Worm (Caenorhabditis elegans): ENCODE data around the gene ndub-8.

DNA sequence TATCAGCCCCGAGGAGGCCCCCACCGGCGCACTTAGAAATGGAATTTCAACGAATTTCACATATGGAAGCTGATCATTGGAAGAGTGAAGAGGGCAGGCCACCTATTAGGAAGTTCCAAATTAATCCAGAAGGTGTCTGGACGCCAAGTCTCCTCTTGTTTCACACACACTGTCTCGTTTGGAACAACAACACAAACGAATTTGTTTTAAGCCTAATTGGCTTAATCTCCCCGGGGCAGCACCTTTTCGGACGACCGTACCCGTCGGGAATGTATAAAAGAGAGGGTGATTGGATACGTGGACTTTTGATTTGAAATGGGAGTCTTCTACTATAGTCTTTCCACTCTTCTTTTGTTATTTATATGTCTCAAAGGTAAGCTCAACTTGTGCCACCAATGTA, 43.4 kb downstream of the ndub-8 start, which contains the start of gene mltn-3:
- TF ChIP-seq ZK546.5 (tag; optimal IDR thresholded peaks at IDR 0.05) (no peak), fos-1 (tag; optimal IDR thresholded peaks at IDR 0.05) (no peak), snpc-4 (tag; optimal IDR thresholded peaks at IDR 0.05) (no peak), Y105C5A.15 (GFP tag; IDR thresholded peaks at IDR 0.05) (no peak), lin-39 (tag; optimal IDR thresholded peaks at IDR 0.05) (no peak), ceh-82 (tag; optimal IDR thresholded peaks at IDR 0.05) (no peak), pha-4 (GFP tag; IDR thresholded peaks at IDR 0.05) (no peak), pha-4 (tag; optimal IDR thresholded peaks at IDR 0.05) (no peak), daf-8 (GFP tag; IDR thresholded peaks at IDR 0.05) (no peak), dpl-1 (GFP tag; optimal IDR thresholded peaks at IDR 0.05) (no peak), ama-1 (optimal IDR thresholded peaks at IDR 0.05) (no peak), nhr-41 (GFP tag; IDR thresholded peaks at IDR 0.05) (no peak)

Data from whole organism, L4 larva.